Fruit fly (Drosophila melanogaster): ENCODE measurements around the gene pum.

Gene pum

dm6 chr3R:9083379-9083778 lies 154.1 kb downstream of the pum start (continued):
- TF ChIP-seq bsh (GFP tag; optimal IDR thresholded peaks at IDR 0.05) (peak in 1 of 2 experiments; percentile 51), CG13296 (GFP tag; optimal IDR thresholded peaks at IDR 0.05) (no peak), Sox100B (GFP tag; optimal IDR thresholded peaks at IDR 0.05) (no peak), chif (GFP tag; optimal IDR thresholded peaks at IDR 0.05) (no peak), Atf3 (GFP tag; optimal IDR thresholded peaks at IDR 0.05) (no peak), run (tag; optimal IDR thresholded peaks at IDR 0.05) (no peak), shn (GFP tag; optimal IDR thresholded peaks at IDR 0.05) (no peak), onecut (GFP tag; IDR thresholded peaks at IDR 0.05) (no peak), CG12071 (GFP tag; optimal IDR thresholded peaks at IDR 0.05) (no peak), ewg (GFP tag; optimal IDR thresholded peaks at IDR 0.05) (no peak), CG6272 (GFP tag; IDR thresholded peaks at IDR 0.05) (no peak; the same call in 1 of the 2 replicates), sens (GFP tag) (peak; percentile 57), BEAF-32 (GFP tag; optimal IDR thresholded peaks at IDR 0.05) (no peak), zfh1 (GFP tag; IDR thresholded peaks at IDR 0.05) (no peak), CG30431 (GFP tag; optimal IDR thresholded peaks at IDR 0.05) (peak; percentile 22), Hsf (GFP tag; optimal IDR thresholded peaks at IDR 0.05) (peak; percentile 25), CG32532 (GFP tag; IDR thresholded peaks at IDR 0.05) (no peak), CG13424 (tag; optimal IDR thresholded peaks at IDR 0.05) (peak; percentile 30), Deaf1 (tag; optimal IDR thresholded peaks at IDR 0.05) (peak; percentile 32), cwo (GFP tag; optimal IDR thresholded peaks at IDR 0.05) (peak; percentile 39), hth (optimal IDR thresholded peaks at IDR 0.05) (no peak), crc (GFP tag; optimal IDR thresholded peaks at IDR 0.05) (no peak), C15 (GFP tag; IDR thresholded peaks at IDR 0.05) (no peak), zen (tag; optimal IDR thresholded peaks at IDR 0.05) (no peak), B-H2 (GFP tag; optimal IDR thresholded peaks at IDR 0.05) (no peak), Rx (GFP tag; IDR thresholded peaks at IDR 0.05) (no peak), Max (GFP tag; optimal IDR thresholded peaks at IDR 0.05) (no peak), CG17912 (GFP tag; optimal IDR thresholded peaks at IDR 0.05) (no peak), PHDP (tag; optimal IDR thresholded peaks at IDR 0.05) (peak; percentile 24), oc (tag; optimal IDR thresholded peaks at IDR 0.05) (no peak), CG13624 (GFP tag; optimal IDR thresholded peaks at IDR 0.05) (no peak), CG6175 (GFP tag; IDR thresholded peaks at IDR 0.05) (no peak), Fer1 (GFP tag; optimal IDR thresholded peaks at IDR 0.05) (peak; percentile 70), hbn (GFP tag; IDR thresholded peaks at IDR 0.05; ENCODE audit: partially characterized antibody) (no peak), Poxn (GFP tag; IDR thresholded peaks at IDR 0.05) (no peak), CG7271 (tag; optimal IDR thresholded peaks at IDR 0.05) (no peak), sna (GFP tag; IDR thresholded peaks at IDR 0.05; ENCODE audit: partially characterized antibody) (no peak), zen2 (GFP tag; IDR thresholded peaks at IDR 0.05; ENCODE audit: partially characterized antibody) (no peak)

- TF ChIP-seq CG13894 (tag; optimal IDR thresholded peaks at IDR 0.05) (peak; percentile 56), Optix (GFP tag; IDR thresholded peaks at IDR 0.05) (no peak), klu (GFP tag; IDR thresholded peaks at IDR 0.05) (no peak), Rfx (GFP tag; IDR thresholded peaks at IDR 0.05) (peak; percentile 24; the same call in 1 of the 2 replicates), NC2α (GFP tag; optimal IDR thresholded peaks at IDR 0.05) (no peak), Deaf1 (tag; optimal IDR thresholded peaks at IDR 0.05) (peak; percentile 68), ap (GFP tag; IDR thresholded peaks at IDR 0.05) (no peak), abd-A (tag; optimal IDR thresholded peaks at IDR 0.05) (peak; percentile 33), ro (GFP tag; IDR thresholded peaks at IDR 0.05) (no peak)
Observed at dm6 chr3R:9082332-9082731, 155.2 kb downstream of the pum start.
